Fruit fly (Drosophila melanogaster) whole organism, embryonic: ENCODE data around the gene Bap60.

Experiments used
- Atf3 ChIP-seq: fragments of 200-800 bp; sonication (Bioruptor generic); optimal IDR thresholded peaks from 3 replicates; lab custom pipeline; 2016; ENCODE audit warnings: missing biosample characterization, missing genetic modification characterization
- Blimp-1 ChIP-seq: fragments of 200-800 bp; sonication (Bioruptor generic); optimal IDR thresholded peaks from 3 replicates; lab custom pipeline; 2018; ENCODE audit warnings: missing biosample characterization, missing genetic modification characterization, mild to moderate bottlenecking, moderate library complexity, missing genetic modification reagents
- CG11560 ChIP-seq: fragments of 200-800 bp; sonication (Bioruptor generic); IDR thresholded peaks from 3 replicates; pipeline ENCODE4 v1.3.6; 2022; ENCODE audit warnings: missing biosample characterization, missing genetic modification characterization
- CG12659 ChIP-seq: fragments of 200-800 bp; sonication (Bioruptor generic); optimal IDR thresholded peaks from 3 replicates; lab custom pipeline; 2017; ENCODE audit warnings: mild to moderate bottlenecking, missing biosample characterization, missing genetic modification reagents, missing genetic modification characterization
- CG13775 ChIP-seq: fragments of 200-800 bp; sonication (Bioruptor generic); optimal IDR thresholded peaks from 3 replicates; lab custom pipeline; 2017; ENCODE audit warnings: missing biosample characterization, mild to moderate bottlenecking, missing genetic modification characterization
- CG14050 ChIP-seq: fragments of 200-800 bp; sonication (Bioruptor generic); IDR thresholded peaks from 3 replicates; pipeline ENCODE4 v1.3.6; 2022; ENCODE audit warnings: missing biosample characterization, missing genetic modification characterization
- CG14667 ChIP-seq: fragments of 200-800 bp; sonication (Bioruptor generic); IDR thresholded peaks from 2 replicates; pipeline ENCODE4 v1.3.6; 2022; ENCODE audit warnings: missing biosample characterization, missing genetic modification characterization
- CG15011 ChIP-seq: fragments of 200-800 bp; sonication (Bioruptor generic); optimal IDR thresholded peaks from 3 replicates; lab custom pipeline; 2018; ENCODE audit warnings: missing biosample characterization, mild to moderate bottlenecking, missing genetic modification characterization
- CG17385 ChIP-seq: fragments of 200-800 bp; sonication (Bioruptor generic); optimal IDR thresholded peaks from 3 replicates; lab custom pipeline; 2018; ENCODE audit warnings: missing biosample characterization, mild to moderate bottlenecking, missing genetic modification characterization
- CG17829 ChIP-seq: fragments of 200-800 bp; optimal IDR thresholded peaks from 2 replicates; lab custom pipeline; 2019; ENCODE audit warnings: missing biosample characterization, mild to moderate bottlenecking, missing genetic modification characterization, moderate library complexity
- CG18262 ChIP-seq: fragments of 200-800 bp; optimal IDR thresholded peaks from 3 replicates; lab custom pipeline; 2019; ENCODE audit warnings: missing biosample characterization, mild to moderate bottlenecking, missing genetic modification characterization, moderate library complexity
- CG1832 ChIP-seq: fragments of 200-800 bp; sonication (Bioruptor generic); optimal IDR thresholded peaks from 2 replicates; lab custom pipeline; 2017; ENCODE audit warnings: missing biosample characterization, mild to moderate bottlenecking, missing genetic modification characterization, inconsistent platforms
- CG2712 ChIP-seq: fragments of 200-800 bp; optimal IDR thresholded peaks from 3 replicates; lab custom pipeline; 2019; ENCODE audit warnings: missing biosample characterization, mild to moderate bottlenecking, missing genetic modification characterization, moderate library complexity
- CG3065 ChIP-seq: fragments of 200-800 bp; sonication (Bioruptor generic); optimal IDR thresholded peaks from 2 replicates; lab custom pipeline; 2016; ENCODE audit warnings: missing biosample characterization, missing genetic modification characterization
- CG32532 ChIP-seq: fragments of 200-800 bp; sonication (Bioruptor generic); IDR thresholded peaks from 2 replicates; pipeline ENCODE4 v1.3.6; 2022; ENCODE audit warnings: missing biosample characterization, missing genetic modification characterization
- CG4707 ChIP-seq: fragments of 200-800 bp; sonication (Bioruptor generic); optimal IDR thresholded peaks from 2 replicates; lab custom pipeline; 2018; ENCODE audit warnings: missing biosample characterization, mild to moderate bottlenecking, missing genetic modification characterization, moderate library complexity
- CG8281 ChIP-seq: fragments of 200-800 bp; sonication (Bioruptor generic); optimal IDR thresholded peaks from 2 replicates; lab custom pipeline; 2018; ENCODE audit warnings: missing biosample characterization, mild to moderate bottlenecking, missing genetic modification characterization, moderate library complexity
- Drgx ChIP-seq: fragments of 200-800 bp; sonication (Bioruptor generic); IDR thresholded peaks from 2 replicates; pipeline ENCODE4 v1.3.6; 2022; ENCODE audit warnings: missing biosample characterization, missing genetic modification characterization
- H15 ChIP-seq: fragments of 200-800 bp; sonication (Bioruptor generic); IDR thresholded peaks from 3 replicates; pipeline ENCODE4 v1.3.6; 2022; ENCODE audit warnings: missing biosample characterization, missing genetic modification characterization
- H2.0 ChIP-seq: fragments of 200-800 bp; sonication (Bioruptor generic); IDR thresholded peaks from 2 replicates; pipeline ENCODE4 v1.3.6; 2022; ENCODE audit warnings: missing biosample characterization, missing genetic modification characterization
- HLH3B ChIP-seq: fragments of 200-800 bp; sonication (Bioruptor generic); IDR thresholded peaks from 2 replicates; pipeline ENCODE4 v1.3.6; 2022; ENCODE audit warnings: missing biosample characterization, missing genetic modification characterization
- Hand ChIP-seq: fragments of 200-800 bp; sonication (Bioruptor generic); optimal IDR thresholded peaks from 2 replicates; lab custom pipeline; 2017; ENCODE audit warnings: mild to moderate bottlenecking, missing biosample characterization, missing genetic modification reagents, missing genetic modification characterization
- Med ChIP-seq: fragments of 200-800 bp; sonication (Bioruptor generic); peaks from one replicate; lab custom pipeline; 2016; ENCODE audit warnings: missing biosample characterization, missing genetic modification characterization, mild to moderate bottlenecking, inconsistent platforms, moderate library complexity
- Nf-YB ChIP-seq: fragments of 200-800 bp; sonication (Bioruptor generic); optimal IDR thresholded peaks from 3 replicates; lab custom pipeline; 2019; ENCODE audit warnings: missing biosample characterization, mild to moderate bottlenecking, missing genetic modification characterization, moderate library complexity
- PHDP ChIP-seq: fragments of 200-800 bp; sonication (Bioruptor generic); optimal IDR thresholded peaks from 3 replicates; lab custom pipeline; 2018; ENCODE audit warnings: missing biosample characterization, mild to moderate bottlenecking, missing genetic modification characterization, moderate library complexity
- Pdp1 ChIP-seq, 2 experiments: fragments of 200-800 bp; sonication (Bioruptor generic); optimal IDR thresholded peaks; 3 replicates each; lab custom pipeline; 2016; ENCODE audit warnings: missing biosample characterization in 2 of 2, missing genetic modification characterization in 2 of 2, mild to moderate bottlenecking in 1 of 2, moderate library complexity in 1 of 2
- Side ChIP-seq: fragments of 200-800 bp; sonication (Bioruptor generic); optimal IDR thresholded peaks from 2 replicates; lab custom pipeline; 2016; ENCODE audit warnings: missing biosample characterization, missing genetic modification characterization
- Sox100B ChIP-seq: fragments of 200-800 bp; sonication (Bioruptor generic); optimal IDR thresholded peaks from 3 replicates; lab custom pipeline; 2018; ENCODE audit warnings: missing biosample characterization, mild to moderate bottlenecking, missing genetic modification characterization
- Sox102F ChIP-seq: fragments of 200-800 bp; sonication (Bioruptor generic); optimal IDR thresholded peaks from 2 replicates; lab custom pipeline; 2018; ENCODE audit warnings: missing biosample characterization, mild to moderate bottlenecking, missing genetic modification characterization, moderate library complexity
- Ssrp ChIP-seq: fragments of 200-800 bp; sonication (Bioruptor generic); optimal IDR thresholded peaks from 2 replicates; lab custom pipeline; 2018; ENCODE audit warnings: missing biosample characterization, mild to moderate bottlenecking, missing genetic modification characterization, moderate library complexity
- Xrp1 ChIP-seq: fragments of 200-800 bp; sonication (Bioruptor generic); IDR thresholded peaks from 2 replicates; pipeline ENCODE4 v1.3.6; 2022; ENCODE audit warnings: missing biosample characterization, missing genetic modification characterization
- az2 ChIP-seq: fragments of 200-800 bp; sonication (Bioruptor generic); optimal IDR thresholded peaks from 3 replicates; lab custom pipeline; 2016; ENCODE audit warnings: missing biosample characterization, missing genetic modification characterization
- bcd ChIP-seq: fragments of 200-800 bp; sonication (Bioruptor generic); optimal IDR thresholded peaks from 2 replicates; lab custom pipeline; 2017; ENCODE audit warnings: missing biosample characterization, mild to moderate bottlenecking, missing genetic modification characterization
- dmrt11E ChIP-seq: fragments of 200-800 bp; sonication (Bioruptor generic); optimal IDR thresholded peaks from 3 replicates; lab custom pipeline; 2018; ENCODE audit warnings: missing biosample characterization, mild to moderate bottlenecking, missing genetic modification characterization, moderate library complexity
- dysf ChIP-seq: fragments of 200-800 bp; sonication (Bioruptor generic); IDR thresholded peaks from 3 replicates; pipeline ENCODE4 v1.3.6; 2022; ENCODE audit warnings: missing biosample characterization, missing genetic modification characterization
- exex ChIP-seq: fragments of 200-800 bp; sonication (Bioruptor generic); optimal IDR thresholded peaks from 4 replicates; lab custom pipeline; 2018; ENCODE audit warnings: missing biosample characterization, mild to moderate bottlenecking, missing genetic modification characterization, moderate library complexity
- ind ChIP-seq: fragments of 200-800 bp; sonication (Bioruptor generic); optimal IDR thresholded peaks from 3 replicates; lab custom pipeline; 2016; ENCODE audit warnings: missing biosample characterization, missing genetic modification characterization
- lmd ChIP-seq: fragments of 200-800 bp; sonication (Bioruptor generic); IDR thresholded peaks from 2 replicates; pipeline ENCODE4 v1.3.6; 2022; ENCODE audit warnings: missing biosample characterization, missing genetic modification characterization
- nau ChIP-seq: fragments of 200-800 bp; sonication (Bioruptor generic); optimal IDR thresholded peaks from 3 replicates; lab custom pipeline; 2017; ENCODE audit warnings: missing biosample characterization, mild to moderate bottlenecking, missing genetic modification characterization, missing genetic modification reagents
- nom ChIP-seq: fragments of 200-800 bp; sonication (Bioruptor generic); optimal IDR thresholded peaks from 2 replicates; lab custom pipeline; 2017; ENCODE audit warnings: missing biosample characterization, missing genetic modification characterization, mild to moderate bottlenecking, moderate library complexity, missing genetic modification reagents
- phol ChIP-seq: fragments of 200-800 bp; sonication (Bioruptor generic); optimal IDR thresholded peaks from 3 replicates; lab custom pipeline; 2018; ENCODE audit warnings: missing biosample characterization, mild to moderate bottlenecking, missing genetic modification characterization, moderate library complexity
- run ChIP-seq: fragments of 200-800 bp; sonication (Bioruptor generic); optimal IDR thresholded peaks from 3 replicates; lab custom pipeline; 2018; ENCODE audit warnings: missing biosample characterization, mild to moderate bottlenecking, missing genetic modification characterization
- so ChIP-seq: fragments of 200-800 bp; sonication (Bioruptor generic); IDR thresholded peaks from 3 replicates; pipeline ENCODE4 v1.3.6; 2022; ENCODE audit warnings: missing biosample characterization, missing genetic modification characterization
- sob ChIP-seq: fragments of 200-800 bp; sonication (Bioruptor generic); IDR thresholded peaks from 2 replicates; pipeline ENCODE4 v1.3.6; 2022; ENCODE audit warnings: missing biosample characterization, missing genetic modification characterization
- tgo ChIP-seq: fragments of 200-800 bp; sonication (Bioruptor generic); IDR thresholded peaks from 3 replicates; pipeline ENCODE4 v1.3.6; 2022; ENCODE audit warnings: missing biosample characterization, missing genetic modification characterization
- zen ChIP-seq: fragments of 200-800 bp; sonication (Bioruptor generic); optimal IDR thresholded peaks from 3 replicates; lab custom pipeline; 2018; ENCODE audit warnings: missing biosample characterization, mild to moderate bottlenecking, missing genetic modification characterization, moderate library complexity

The Bap60 gene

DNA sequence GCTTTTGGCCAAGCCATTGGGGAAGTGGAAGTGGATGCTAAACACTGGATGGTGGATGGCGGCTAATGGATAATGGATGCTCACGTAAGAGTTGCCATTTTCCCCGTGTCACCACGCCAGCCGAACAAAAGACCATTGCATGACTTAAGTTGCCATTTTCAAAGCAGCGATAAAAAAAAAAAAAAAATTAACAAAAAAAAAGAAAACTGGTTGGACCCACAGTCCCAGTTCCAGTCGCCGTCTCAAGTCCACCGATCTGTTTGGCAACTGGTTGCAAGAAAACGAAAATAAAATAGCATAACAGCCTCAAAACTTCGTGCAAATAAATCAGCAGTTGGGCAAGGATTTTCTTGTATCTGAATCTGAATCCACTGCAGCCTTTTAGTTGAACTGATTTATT, 10.2 kb downstream of the Bap60 start:
- TF ChIP-seq nom (GFP tag; lab: Kevin White, UChicago) (peak; percentile 11), Drgx (GFP tag; lab: Robert Waterston, UW) (peak; percentile 24; the same call in 1 of the 2 replicates), Hand (no peak), CG14050 (no peak)

DNA sequence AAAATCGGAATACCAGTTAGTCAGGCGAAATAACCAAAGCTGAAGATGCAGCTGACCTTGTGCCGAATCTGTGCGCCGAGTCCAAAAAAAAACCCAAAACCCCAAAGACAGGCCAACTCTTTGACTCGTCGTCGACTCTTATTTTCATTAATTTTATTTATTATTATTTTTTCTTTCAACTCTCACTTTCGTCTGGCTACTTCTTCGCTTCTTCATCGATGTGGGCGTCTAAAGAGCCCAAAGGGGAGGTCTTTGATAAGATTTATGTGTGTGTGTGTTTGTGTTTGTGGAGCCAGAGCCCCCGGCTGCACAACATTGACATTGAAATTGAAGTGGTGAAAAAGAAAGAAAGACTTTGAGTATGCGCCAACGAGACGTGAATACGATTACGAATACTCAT, 13.4 kb downstream of the Bap60 start:
- no peak for TF ChIP-seq zen (tag; lab: Kevin White, UChicago)
- no peak for TF ChIP-seq Atf3 (GFP tag; lab: Kevin White, UChicago)
- TF ChIP-seq Blimp-1 (GFP tag; lab: Kevin White, UChicago): peak; percentile 87
- no peak for TF ChIP-seq CG14050
- 0 out of 3 replicates have a peak, but pooled peaks have one; percentile 2 for TF ChIP-seq tgo
- no peak for TF ChIP-seq dysf (GFP tag; lab: Robert Waterston, UW)
- TF ChIP-seq CG17829 (tag; lab: Kevin White, UChicago): no peak
- no peak for TF ChIP-seq CG8281
- no peak for TF ChIP-seq CG15011 (GFP tag; lab: Kevin White, UChicago)
- TF ChIP-seq CG3065: no peak
- no peak for TF ChIP-seq CG1832 (GFP tag; lab: Kevin White, UChicago)

DNA sequence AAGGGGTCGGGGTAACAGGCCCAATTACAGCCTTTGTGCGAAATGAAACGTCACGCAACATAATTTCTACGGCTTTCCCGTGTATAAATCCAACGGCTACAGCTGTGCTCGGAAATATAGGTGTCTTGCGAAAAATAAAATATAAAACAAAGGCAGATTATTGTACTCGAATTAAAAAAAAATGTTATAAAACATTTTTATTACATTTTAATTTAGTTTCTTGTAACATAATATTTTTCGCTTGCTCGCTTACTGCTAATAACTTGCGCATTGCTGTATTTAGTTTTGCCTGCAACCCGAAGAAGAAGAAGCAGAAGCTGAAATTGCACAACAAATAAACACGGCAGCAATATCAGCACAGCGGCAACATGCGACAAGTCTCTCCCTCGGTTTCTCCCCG, 16.2 kb downstream of the Bap60 start:
- TF ChIP-seq Xrp1 (GFP tag; lab: Robert Waterston, UW) (peak; percentile 65; the same call in 1 of the 2 replicates), CG4707 (GFP tag; lab: Kevin White, UChicago) (no peak), Blimp-1 (GFP tag; lab: Kevin White, UChicago) (peak; percentile 28), so (0 out of 3 replicates have a peak, but pooled peaks have one; percentile 13), Sox102F (GFP tag; lab: Kevin White, UChicago) (peak; percentile 70), HLH3B (GFP tag; lab: Robert Waterston, UW) (peak; percentile 56), phol (tag; lab: Kevin White, UChicago) (peak; percentile 51), Sox100B (GFP tag; lab: Kevin White, UChicago) (peak; percentile 45), CG13775 (GFP tag; lab: Kevin White, UChicago) (peak; percentile 19), CG11560 (tag; lab: Robert Waterston, UW) (no peak), bcd (GFP tag; lab: Kevin White, UChicago) (peak; percentile 9), Med (GFP tag; lab: Kevin White, UChicago) (peak; percentile 71), CG2712 (tag; lab: Kevin White, UChicago) (peak; percentile 61), PHDP (peak; percentile 39), Nf-YB (GFP tag; lab: Kevin White, UChicago) (no peak), Ssrp (tag; lab: Kevin White, UChicago) (peak; percentile 26), CG32532 (peak; percentile 28; the same call in 1 of the 2 replicates), run (tag; lab: Kevin White, UChicago) (peak; percentile 6), sob (GFP tag; lab: Robert Waterston, UW) (peak; percentile 42; the same call in 1 of the 2 replicates), az2 (GFP tag; lab: Kevin White, UChicago) (peak; percentile 34), CG18262 (tag; lab: Kevin White, UChicago) (peak; percentile 40), Pdp1 (GFP tag; optimal IDR thresholded peaks at IDR 0.05; lab: Kevin White, UChicago) (peak in 1 of 2 experiments; percentile 21), CG17385 (GFP tag; lab: Kevin White, UChicago) (peak; percentile 61), Side (no peak), dmrt11E (tag; lab: Kevin White, UChicago) (peak; percentile 31), CG14667 (GFP tag; lab: Robert Waterston, UW) (peak; percentile 40; the same call in 1 of the 2 replicates), zen (tag; lab: Kevin White, UChicago) (peak; percentile 81), ind (GFP tag; lab: Kevin White, UChicago) (peak; percentile 21), CG12659 (peak; percentile 25), tgo (peak; percentile 46; the same call in 2 of the 3 replicates), nau (GFP tag; lab: Kevin White, UChicago) (peak; percentile 2), H2.0 (peak; percentile 33; the same call in 1 of the 2 replicates), H15 (GFP tag; lab: Robert Waterston, UW) (0 out of 3 replicates have a peak, but pooled peaks have one; percentile 38), exex (tag; lab: Kevin White, UChicago) (no peak), lmd (peak; percentile 42; the same call in 1 of the 2 replicates)
